Fruit fly (Drosophila melanogaster) whole organism, adult: Measurements from ENCODE around the gene Sfp24Ba.

Experiments used
- CG11617 ChIP-seq: fragments of 200-800 bp; sonication (Bioruptor generic); optimal IDR thresholded peaks from 2 replicates; lab custom pipeline; 2017; ENCODE audit warnings: mild to moderate bottlenecking, missing biosample characterization, missing genetic modification reagents, missing genetic modification characterization
- CG12768 ChIP-seq: fragments of 200-800 bp; sonication (Bioruptor generic); optimal IDR thresholded peaks from 2 replicates; lab custom pipeline; 2017; ENCODE audit warnings: missing biosample characterization, missing genetic modification characterization, mild to moderate bottlenecking, moderate library complexity, missing genetic modification reagents
- CG14711 ChIP-seq: fragments of 200-800 bp; sonication (Bioruptor generic); optimal IDR thresholded peaks from 2 replicates; lab custom pipeline; 2018; ENCODE audit warnings: missing biosample characterization, mild to moderate bottlenecking, missing genetic modification characterization, moderate library complexity
- CG1620 ChIP-seq: fragments of 200-800 bp; sonication (Bioruptor generic); optimal IDR thresholded peaks from 2 replicates; lab custom pipeline; 2016; ENCODE audit warnings: missing biosample characterization, missing genetic modification characterization
- CG33017 ChIP-seq: fragments of 200-800 bp; sonication (Bioruptor generic); optimal IDR thresholded peaks from 2 replicates; lab custom pipeline; 2018; ENCODE audit warnings: missing biosample characterization, mild to moderate bottlenecking, missing genetic modification characterization, moderate library complexity
- CG5204 ChIP-seq: fragments of 200-800 bp; sonication (Bioruptor generic); optimal IDR thresholded peaks from 2 replicates; lab custom pipeline; 2016; ENCODE audit warnings: missing biosample characterization, missing genetic modification characterization
- CG7045 ChIP-seq: fragments of 200-800 bp; sonication (Bioruptor generic); optimal IDR thresholded peaks from 2 replicates; lab custom pipeline; 2017; ENCODE audit warnings: missing biosample characterization, mild to moderate bottlenecking, missing genetic modification characterization
- CG7101 ChIP-seq: fragments of 200-800 bp; sonication (Bioruptor generic); optimal IDR thresholded peaks from 2 replicates; lab custom pipeline; 2018; ENCODE audit warnings: missing biosample characterization, mild to moderate bottlenecking, missing genetic modification characterization, moderate library complexity
- Clk ChIP-seq: fragments of 200-800 bp; sonication (Bioruptor generic); optimal IDR thresholded peaks from 2 replicates; lab custom pipeline; 2017; ENCODE audit warnings: missing biosample characterization, missing genetic modification characterization
- Crg-1 ChIP-seq: fragments of 200-800 bp; sonication (Bioruptor generic); optimal IDR thresholded peaks from 2 replicates; lab custom pipeline; 2016; ENCODE audit warnings: missing biosample characterization, missing genetic modification characterization
- Hr96 ChIP-seq: fragments of 200-800 bp; sonication (Bioruptor generic); optimal IDR thresholded peaks from 2 replicates; lab custom pipeline; 2016; ENCODE audit warnings: missing biosample characterization, missing genetic modification characterization
- Mnt ChIP-seq: fragments of 200-800 bp; sonication (Bioruptor generic); optimal IDR thresholded peaks from 2 replicates; lab custom pipeline; 2016; ENCODE audit warnings: missing biosample characterization, mild to moderate bottlenecking, missing genetic modification characterization
- bab1 ChIP-seq: fragments of 200-800 bp; sonication (Bioruptor generic); optimal IDR thresholded peaks from 3 replicates; lab custom pipeline; 2019; ENCODE audit warnings: missing biosample characterization, mild to moderate bottlenecking, missing genetic modification characterization, moderate library complexity
- cic ChIP-seq: fragments of 200-800 bp; sonication (Bioruptor generic); optimal IDR thresholded peaks from 2 replicates; lab custom pipeline; 2017; ENCODE audit warnings: missing biosample characterization, mild to moderate bottlenecking, missing genetic modification characterization, moderate library complexity
- cnc ChIP-seq, 2 experiments: fragments of >200 bp; optimal IDR thresholded peaks; 2 replicates each; lab custom pipeline; 2017
- kay ChIP-seq: fragments of 200-800 bp; sonication (Bioruptor generic); peaks from one replicate; lab custom pipeline; 2016; ENCODE audit warnings: missing biosample characterization, missing genetic modification characterization, borderline replicate concordance
- ovo ChIP-seq: fragments of 200-800 bp; sonication (Bioruptor generic); optimal IDR thresholded peaks from 2 replicates; lab custom pipeline; 2016; ENCODE audit warnings: missing biosample characterization, missing genetic modification characterization
- pad ChIP-seq: fragments of 200-800 bp; sonication (Bioruptor generic); optimal IDR thresholded peaks from 3 replicates; lab custom pipeline; 2017; ENCODE audit warnings: missing biosample characterization, missing genetic modification characterization, mild to moderate bottlenecking, moderate library complexity, missing genetic modification reagents
- tj ChIP-seq: fragments of 200-800 bp; sonication (Bioruptor generic); optimal IDR thresholded peaks from 3 replicates; lab custom pipeline; 2017; ENCODE audit warnings: missing biosample characterization, mild to moderate bottlenecking, missing genetic modification characterization, moderate library complexity
- toe ChIP-seq: fragments of 200-800 bp; sonication (Bioruptor generic); optimal IDR thresholded peaks from 2 replicates; lab custom pipeline; 2016; ENCODE audit warnings: missing biosample characterization, missing genetic modification characterization

Sfp24Ba gene

dm6 chr2L:3700374-3700773 is 32.0 kb upstream of the Sfp24Ba start, which contains the start of gene Sfp24C1:
Gene Sfp24C1 (plus strand): TSS chr2L:3700674.
- TF ChIP-seq bab1 (GFP tag; lab: Kevin White, UChicago), result no peak
- TF ChIP-seq CG7045, result no peak
- no peak for TF ChIP-seq tj (GFP tag; lab: Kevin White, UChicago)
- TF ChIP-seq cic (GFP tag; lab: Kevin White, UChicago), result no peak
- no peak for TF ChIP-seq CG14711 (tag; lab: Kevin White, UChicago)
- no peak for TF ChIP-seq Crg-1 (GFP tag; lab: Kevin White, UChicago)

- TF ChIP-seq CG12768 (GFP tag; lab: Kevin White, UChicago) (no peak), CG14711 (tag; lab: Kevin White, UChicago) (no peak), pad (GFP tag; lab: Kevin White, UChicago) (no peak), kay (GFP tag; lab: Kevin White, UChicago) (no peak), cnc (optimal IDR thresholded peaks at IDR 0.05; lab: Kevin White, UChicago) (no peak), CG7045 (no peak), tj (GFP tag; lab: Kevin White, UChicago) (no peak), Crg-1 (GFP tag; lab: Kevin White, UChicago) (no peak)
Measured at dm6 chr2L:3699895-3700294, 31.5 kb upstream of the Sfp24Ba start, which contains the start of gene CG42465. Gene CG42465 (plus strand): TSS chr2L:3700195.

dm6 chr2L:3698992-3699514 is 30.7 kb upstream of the Sfp24Ba start, which contains the start of the genes CG10031 and CG42464:
Gene CG10031 (minus strand): TSS chr2L:3699092.
Gene CG42464 (plus strand): TSS chr2L:3699464.
- TF ChIP-seq CG14711 (tag; lab: Kevin White, UChicago) (no peak), kay (GFP tag; lab: Kevin White, UChicago) (peak; percentile 84)

dm6 chr2L:3697772-3698171 is 29.4 kb upstream of the Sfp24Ba start, which contains the start of gene CG3604:
Gene CG3604 (minus strand): TSS chr2L:3697872.
- TF ChIP-seq Hr96 (no peak), CG5204 (GFP tag; lab: Kevin White, UChicago) (no peak), pad (GFP tag; lab: Kevin White, UChicago) (no peak), CG7101 (tag; lab: Kevin White, UChicago) (no peak), Crg-1 (GFP tag; lab: Kevin White, UChicago) (no peak)

dm6 chr2L:3696438-3696837 is 28.1 kb upstream of the Sfp24Ba start, which contains the start of gene IM33:
Gene IM33 (minus strand): TSS chr2L:3696658.
- TF ChIP-seq cic (GFP tag; lab: Kevin White, UChicago), result peak; percentile 27
- TF ChIP-seq Mnt (GFP tag; lab: Kevin White, UChicago), result no peak

- TF ChIP-seq CG1620 (GFP tag; lab: Kevin White, UChicago), result no peak
- no peak for TF ChIP-seq Crg-1 (GFP tag; lab: Kevin White, UChicago)
- peak; percentile 25 for TF ChIP-seq cic (GFP tag; lab: Kevin White, UChicago)
- peak; percentile 36 for TF ChIP-seq kay (GFP tag; lab: Kevin White, UChicago)
Measured at dm6 chr2L:3695361-3695818, 27.0 kb upstream of the Sfp24Ba start, which contains the start of gene CG16713. Gene CG16713 (minus strand): TSS chr2L:3695411.

- TF ChIP-seq CG5204 (GFP tag; lab: Kevin White, UChicago), result no peak
- TF ChIP-seq Hr96, result no peak
- no peak for TF ChIP-seq CG7101 (tag; lab: Kevin White, UChicago)
- TF ChIP-seq cnc (optimal IDR thresholded peaks at IDR 0.05; lab: Kevin White, UChicago), result no peak
- no peak for TF ChIP-seq pad (GFP tag; lab: Kevin White, UChicago)
- TF ChIP-seq Mnt (GFP tag; lab: Kevin White, UChicago), result no peak
- TF ChIP-seq CG11617 (GFP tag; lab: Kevin White, UChicago), result no peak
- no peak for TF ChIP-seq ovo (GFP tag; lab: Kevin White, UChicago)
- TF ChIP-seq Crg-1 (GFP tag; lab: Kevin White, UChicago), result no peak
- TF ChIP-seq CG1620 (GFP tag; lab: Kevin White, UChicago), result no peak
- no peak for TF ChIP-seq Clk (GFP tag; lab: Kevin White, UChicago)
- TF ChIP-seq toe, result no peak
- no peak for TF ChIP-seq CG14711 (tag; lab: Kevin White, UChicago)
- no peak for TF ChIP-seq bab1 (GFP tag; lab: Kevin White, UChicago)
- TF ChIP-seq CG7045, result no peak
- no peak for TF ChIP-seq CG33017 (tag; lab: Kevin White, UChicago)
Measured at dm6 chr2L:3694920-3695319, 26.6 kb upstream of the Sfp24Ba start, which contains the start of gene CG43165. Gene CG43165 (minus strand): TSS chr2L:3695020.

dm6 chr2L:3693805-3694204 is 25.5 kb upstream of the Sfp24Ba start, which contains the start of gene Acp24A4:
Gene Acp24A4 (minus strand): TSS chr2L:3693905.
- no peak for TF ChIP-seq CG11617 (GFP tag; lab: Kevin White, UChicago)
- TF ChIP-seq pad (GFP tag; lab: Kevin White, UChicago), result no peak
- TF ChIP-seq Mnt (GFP tag; lab: Kevin White, UChicago), result no peak
- no peak for TF ChIP-seq CG7045
- no peak for TF ChIP-seq kay (GFP tag; lab: Kevin White, UChicago)
- TF ChIP-seq CG33017 (tag; lab: Kevin White, UChicago), result no peak
- TF ChIP-seq Crg-1 (GFP tag; lab: Kevin White, UChicago), result no peak
- no peak for TF ChIP-seq Clk (GFP tag; lab: Kevin White, UChicago)
- no peak for TF ChIP-seq tj (GFP tag; lab: Kevin White, UChicago)
- no peak for TF ChIP-seq cic (GFP tag; lab: Kevin White, UChicago)
